Worm (Caenorhabditis elegans): ENCODE measurements around the gene ubc-21.

The ubc-21 gene

DNA sequence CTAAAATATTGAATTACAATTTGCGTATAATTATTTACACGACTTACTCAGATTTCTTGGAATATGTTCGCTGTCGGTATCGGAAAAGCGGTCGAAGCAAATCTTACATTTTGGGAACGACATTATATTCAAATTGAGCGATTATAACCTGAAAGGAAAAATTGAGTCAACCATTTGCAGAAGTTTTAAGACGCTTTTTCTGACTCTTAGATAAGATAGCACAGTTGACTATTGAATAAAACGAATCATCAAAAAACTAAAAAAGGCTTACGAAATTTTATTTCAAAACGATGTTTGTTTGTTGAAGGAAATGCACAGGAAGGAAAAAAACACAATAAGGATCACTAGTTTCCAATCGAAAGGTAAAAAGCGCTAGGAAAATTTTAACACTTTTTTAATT, 41.1 kb upstream of the ubc-21 start, which contains the start of gene rcs-1:
Gene rcs-1 (minus strand): TSS at position 176 of the 400 bp plus-strand sequence.
- TF ChIP-seq daf-12 (tag; optimal IDR thresholded peaks at IDR 0.05), result no peak
- TF ChIP-seq nhr-25 (tag; optimal IDR thresholded peaks at IDR 0.05), result no peak
- no peak for TF ChIP-seq sea-2 (GFP tag; optimal IDR thresholded peaks at IDR 0.05)
- TF ChIP-seq elt-2 (tag; optimal IDR thresholded peaks at IDR 0.05), result peak; percentile 30
- no peak for TF ChIP-seq nhr-43 (tag; optimal IDR thresholded peaks at IDR 0.05; ENCODE audit: poor library complexity, severe bottlenecking)
- no peak for TF ChIP-seq nfya-1 (tag; optimal IDR thresholded peaks at IDR 0.05; ENCODE audit: insufficient read depth)
- no peak for TF ChIP-seq pha-4 (tag; optimal IDR thresholded peaks at IDR 0.05)

DNA sequence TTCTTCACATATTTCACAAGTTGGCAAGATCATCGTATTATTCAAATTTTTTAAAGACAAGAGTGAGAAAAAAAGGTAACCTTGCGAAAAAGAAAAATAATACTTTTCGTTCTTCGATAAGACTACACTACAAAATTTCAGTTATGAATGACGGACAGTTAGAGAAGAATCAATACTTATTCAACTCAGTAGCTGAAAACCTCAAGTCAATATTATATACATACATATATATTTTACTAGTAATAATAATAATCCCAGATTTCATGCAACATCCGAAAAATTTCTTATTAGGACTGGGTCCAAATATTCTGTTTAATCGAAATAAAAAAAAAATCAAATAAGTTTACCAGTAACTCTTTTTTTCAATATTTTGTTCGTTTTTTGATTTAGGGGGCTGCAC, 38.3 kb upstream of the ubc-21 start, which contains the start of gene C28G1.6:
Gene C28G1.6 (minus strand): TSS at position 101 of the 400 bp plus-strand sequence.
- TF ChIP-seq egl-5 (tag; optimal IDR thresholded peaks at IDR 0.05), result no peak
- no peak for TF ChIP-seq elt-3 (tag; optimal IDR thresholded peaks at IDR 0.05)
- peak; percentile 22 for TF ChIP-seq pha-4 (tag; optimal IDR thresholded peaks at IDR 0.05)
- TF ChIP-seq zag-1 (tag; optimal IDR thresholded peaks at IDR 0.05), result no peak
- TF ChIP-seq snpc-4 (tag; optimal IDR thresholded peaks at IDR 0.05), result no peak
- no peak for TF ChIP-seq mdl-1 (tag; optimal IDR thresholded peaks at IDR 0.05)
- no peak for TF ChIP-seq nhr-76 (tag; optimal IDR thresholded peaks at IDR 0.05)
- peak; percentile 54 for TF ChIP-seq elt-2 (tag; optimal IDR thresholded peaks at IDR 0.05)
- TF ChIP-seq unc-62 (GFP tag; optimal IDR thresholded peaks at IDR 0.05), result no peak
- TF ChIP-seq ceh-16 (tag; optimal IDR thresholded peaks at IDR 0.05), result no peak
- no peak for TF ChIP-seq egl-27 (tag; optimal IDR thresholded peaks at IDR 0.05)
- TF ChIP-seq nhr-12 (tag; optimal IDR thresholded peaks at IDR 0.05), result no peak
- no peak for TF ChIP-seq lin-39 (tag; optimal IDR thresholded peaks at IDR 0.05)
- no peak for TF ChIP-seq ceh-82 (tag; optimal IDR thresholded peaks at IDR 0.05)
- no peak for TF ChIP-seq daf-12 (tag; optimal IDR thresholded peaks at IDR 0.05)
- no peak for TF ChIP-seq ama-1 (optimal IDR thresholded peaks at IDR 0.05)
- TF ChIP-seq tbx-2 (tag; optimal IDR thresholded peaks at IDR 0.05), result no peak

DNA sequence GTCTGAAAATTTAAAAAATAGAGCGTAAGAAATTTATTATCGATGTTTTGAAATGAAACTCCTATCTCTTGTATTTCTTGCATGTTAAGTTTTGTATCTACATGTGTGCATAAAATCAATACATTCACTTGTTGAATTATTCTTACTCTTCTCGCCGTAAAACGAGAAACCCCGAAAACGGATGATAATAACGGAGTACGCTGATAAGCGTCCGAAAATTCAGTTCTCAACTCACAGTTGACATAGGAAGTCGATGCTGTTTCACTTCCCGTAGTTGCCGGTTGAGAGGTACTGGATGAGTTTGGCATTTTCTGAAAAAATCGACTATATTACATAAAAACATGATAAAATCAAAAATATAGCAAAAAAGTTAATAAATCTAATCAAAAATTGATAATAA, 34.0 kb upstream of the ubc-21 start, which contains the start of gene sec-15:
Gene sec-15 (minus strand): TSS at position 311 of the 400 bp plus-strand sequence.
- peak; percentile 14 for TF ChIP-seq pqm-1 (tag; optimal IDR thresholded peaks at IDR 0.05)
- no peak for TF ChIP-seq jun-1 (tag; optimal IDR thresholded peaks at IDR 0.05)
- no peak for TF ChIP-seq nhr-11 (tag; optimal IDR thresholded peaks at IDR 0.05)
- peak; percentile 61 for TF ChIP-seq elt-2 (tag; optimal IDR thresholded peaks at IDR 0.05)
- TF ChIP-seq fos-1 (tag; optimal IDR thresholded peaks at IDR 0.05), result no peak

DNA sequence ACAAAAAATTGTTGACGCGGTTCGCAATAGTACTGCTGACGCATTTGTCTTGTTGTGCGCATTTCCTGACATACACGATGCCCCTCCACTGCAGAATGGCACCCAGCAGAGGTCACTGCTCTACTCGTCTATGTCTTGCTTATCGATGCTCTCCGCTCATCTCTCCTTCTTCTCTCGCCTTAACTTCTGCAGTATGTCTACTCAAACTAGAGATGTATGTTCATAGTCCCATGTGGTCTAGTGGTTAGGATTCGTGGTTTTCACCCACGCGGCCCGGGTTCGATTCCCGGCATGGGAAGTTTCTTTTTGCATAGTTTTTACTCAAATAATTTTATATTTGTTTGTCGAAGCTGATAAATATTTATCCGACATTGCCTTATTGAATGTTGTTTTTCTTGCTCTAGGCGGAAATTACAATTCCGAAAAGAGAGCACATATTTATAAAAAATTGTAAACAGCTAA, 33.5 kb upstream of the ubc-21 start, which contains the start of gene C28G1.2:
Gene C28G1.2 (plus strand): TSS at position 130 of the 462 bp plus-strand sequence.
- peak; percentile 95 for TF ChIP-seq nhr-43 (tag; optimal IDR thresholded peaks at IDR 0.05; ENCODE audit: poor library complexity, severe bottlenecking)
- peak; percentile 93 for TF ChIP-seq ceh-28 (tag; optimal IDR thresholded peaks at IDR 0.05)
- TF ChIP-seq elt-3 (tag; optimal IDR thresholded peaks at IDR 0.05), result peak in 1 of 3 experiments; percentile 69
- TF ChIP-seq ceh-16 (tag; optimal IDR thresholded peaks at IDR 0.05), result peak; percentile 22
- TF ChIP-seq egl-5 (tag; optimal IDR thresholded peaks at IDR 0.05), result peak; percentile 77
- no peak for TF ChIP-seq daf-12 (tag; optimal IDR thresholded peaks at IDR 0.05)
- peak; percentile 85 for TF ChIP-seq skn-1 (tag; optimal IDR thresholded peaks at IDR 0.05)
- TF ChIP-seq nhr-23 (tag; optimal IDR thresholded peaks at IDR 0.05), result peak; percentile 94
- TF ChIP-seq nhr-237 (tag; optimal IDR thresholded peaks at IDR 0.05), result no peak
- TF ChIP-seq lsy-12 (tag; optimal IDR thresholded peaks at IDR 0.05), result peak; percentile 94
- TF ChIP-seq fkh-2 (tag; optimal IDR thresholded peaks at IDR 0.05), result no peak
- peak; percentile 73 for TF ChIP-seq nhr-76 (tag; optimal IDR thresholded peaks at IDR 0.05)
- no peak for TF ChIP-seq ceh-9 (tag; optimal IDR thresholded peaks at IDR 0.05)
- TF ChIP-seq hmg-11 (tag; optimal IDR thresholded peaks at IDR 0.05), result peak; percentile 100
- TF ChIP-seq nhr-67 (tag; optimal IDR thresholded peaks at IDR 0.05), result no peak
- TF ChIP-seq ztf-11 (tag; optimal IDR thresholded peaks at IDR 0.05), result no peak
- TF ChIP-seq fos-1 (tag; optimal IDR thresholded peaks at IDR 0.05), result no peak
- peak; percentile 87 for TF ChIP-seq sea-2 (GFP tag; optimal IDR thresholded peaks at IDR 0.05)
- TF ChIP-seq elt-1 (tag; optimal IDR thresholded peaks at IDR 0.05), result peak; percentile 33
- peak; percentile 78 for TF ChIP-seq R02D3.7 (tag; optimal IDR thresholded peaks at IDR 0.05)
- TF ChIP-seq snpc-4 (tag; optimal IDR thresholded peaks at IDR 0.05), result peak; percentile 68
- TF ChIP-seq pha-4 (tag; optimal IDR thresholded peaks at IDR 0.05), result peak; percentile 89
- peak; percentile 83 for TF ChIP-seq ceh-82 (tag; optimal IDR thresholded peaks at IDR 0.05)
- TF ChIP-seq zag-1 (tag; optimal IDR thresholded peaks at IDR 0.05), result peak; percentile 53
- TF ChIP-seq pqm-1 (tag; optimal IDR thresholded peaks at IDR 0.05), result peak; percentile 53
- no peak for TF ChIP-seq aly-2 (tag; optimal IDR thresholded peaks at IDR 0.05)
- TF ChIP-seq unc-39 (tag; optimal IDR thresholded peaks at IDR 0.05), result no peak
- TF ChIP-seq ZK546.5 (tag; optimal IDR thresholded peaks at IDR 0.05), result no peak
- TF ChIP-seq ztf-4 (tag; optimal IDR thresholded peaks at IDR 0.05), result peak; percentile 5
- TF ChIP-seq ama-1 (optimal IDR thresholded peaks at IDR 0.05), result no peak
- no peak for TF ChIP-seq nhr-28 (tag; optimal IDR thresholded peaks at IDR 0.05)
- TF ChIP-seq egl-27 (tag; optimal IDR thresholded peaks at IDR 0.05), result peak; percentile 88
- peak; percentile 40 for TF ChIP-seq elt-2 (tag; optimal IDR thresholded peaks at IDR 0.05)
- peak; percentile 68 for TF ChIP-seq nhr-11 (tag; optimal IDR thresholded peaks at IDR 0.05)
- peak; percentile 82 for TF ChIP-seq nhr-25 (tag; optimal IDR thresholded peaks at IDR 0.05)
- peak; percentile 93 for TF ChIP-seq jun-1 (tag; optimal IDR thresholded peaks at IDR 0.05)
- TF ChIP-seq unc-62 (GFP tag; optimal IDR thresholded peaks at IDR 0.05), result peak; percentile 82
- peak; percentile 94 for TF ChIP-seq tbx-2 (tag; optimal IDR thresholded peaks at IDR 0.05)
- peak; percentile 76 for TF ChIP-seq lin-15B (tag; optimal IDR thresholded peaks at IDR 0.05)
- TF ChIP-seq mdl-1 (tag; optimal IDR thresholded peaks at IDR 0.05), result peak; percentile 67
